Fruit fly (Drosophila melanogaster): ENCODE data around the gene rdgA.
A peak's percentile ranks its signal among the peaks of the same experiment; 100 is the strongest.

Gene rdgA

dm6 chrX:9078263-9078662, 171.4 kb downstream of the rdgA start, which contains the start of gene CG44325 (continued):
- TF ChIP-seq CG32532 (GFP tag; IDR thresholded peaks at IDR 0.05) = peak; percentile 44; the same call in 1 of the 2 replicates
- TF ChIP-seq rib (GFP tag; IDR thresholded peaks at IDR 0.05) = 0 out of 2 replicates have a peak, but pooled peaks have one; percentile 37
- peak; percentile 15 for TF ChIP-seq CG8924 (tag; optimal IDR thresholded peaks at IDR 0.05)
- TF ChIP-seq CG12071 (GFP tag; optimal IDR thresholded peaks at IDR 0.05) = peak; percentile 39
- TF ChIP-seq Med (GFP tag) = peak; percentile 88
- TF ChIP-seq CG1602 (GFP tag; optimal IDR thresholded peaks at IDR 0.05) = no peak
- no peak for TF ChIP-seq z (GFP tag; IDR thresholded peaks at IDR 0.05)
- TF ChIP-seq chinmo (GFP tag; IDR thresholded peaks at IDR 0.05; ENCODE audit: partially characterized antibody) = peak; percentile 57; the same call in 2 of the 4 replicates
- TF ChIP-seq bigmax (GFP tag; optimal IDR thresholded peaks at IDR 0.05) = no peak
- no peak for TF ChIP-seq Hand (GFP tag; optimal IDR thresholded peaks at IDR 0.05)
- TF ChIP-seq CG13894 (tag; optimal IDR thresholded peaks at IDR 0.05) = peak; percentile 45
- peak; percentile 31; the same call in 1 of the 2 replicates for TF ChIP-seq CG13287 (GFP tag; IDR thresholded peaks at IDR 0.05; ENCODE audit: partially characterized antibody)
- TF ChIP-seq Hmr (GFP tag; optimal IDR thresholded peaks at IDR 0.05) = peak; percentile 46
- no peak for TF ChIP-seq CG2712 (tag; optimal IDR thresholded peaks at IDR 0.05)
- no peak for TF ChIP-seq knrl (GFP tag; IDR thresholded peaks at IDR 0.05; ENCODE audit: partially characterized antibody)
- peak; percentile 53 for TF ChIP-seq CG7987 (GFP tag; optimal IDR thresholded peaks at IDR 0.05)
- no peak for TF ChIP-seq CG2116 (GFP tag; optimal IDR thresholded peaks at IDR 0.05)
- TF ChIP-seq bsh (GFP tag; optimal IDR thresholded peaks at IDR 0.05) = peak in 1 of 2 experiments; percentile 33
- no peak for TF ChIP-seq Trl (optimal IDR thresholded peaks at IDR 0.05)
- no peak for TF ChIP-seq Trl (GFP tag; optimal IDR thresholded peaks at IDR 0.05)
- peak; percentile 38 for TF ChIP-seq CG3281 (GFP tag; optimal IDR thresholded peaks at IDR 0.05)
- TF ChIP-seq CG6791 (GFP tag; IDR thresholded peaks at IDR 0.05; ENCODE audit: partially characterized antibody) = no peak
- TF ChIP-seq CG9932 (GFP tag; IDR thresholded peaks at IDR 0.05) = 0 out of 2 replicates have a peak, but pooled peaks have one; percentile 15
- TF ChIP-seq tna (GFP tag; IDR thresholded peaks at IDR 0.05; ENCODE audit: partially characterized antibody) = no peak; the same call in 1 of the 2 replicates
- 0 out of 2 replicates have a peak, but pooled peaks have one; percentile 40 for TF ChIP-seq CG16779 (GFP tag; IDR thresholded peaks at IDR 0.05)
- TF ChIP-seq sna (GFP tag; IDR thresholded peaks at IDR 0.05; ENCODE audit: partially characterized antibody) = 0 out of 2 replicates have a peak, but pooled peaks have one; percentile 21
- TF ChIP-seq abd-A (tag; optimal IDR thresholded peaks at IDR 0.05) = no peak
- TF ChIP-seq mirr (GFP tag; optimal IDR thresholded peaks at IDR 0.05) = peak; percentile 41
- TF ChIP-seq Adf1 (GFP tag; IDR thresholded peaks at IDR 0.05) = peak; percentile 96
- peak; percentile 13 for TF ChIP-seq Deaf1 (tag; optimal IDR thresholded peaks at IDR 0.05)
- peak; percentile 16 for TF ChIP-seq CG11398 (GFP tag; optimal IDR thresholded peaks at IDR 0.05)
- no peak for TF ChIP-seq CG4328 (GFP tag; optimal IDR thresholded peaks at IDR 0.05)
- no peak for TF ChIP-seq fd102C (GFP tag; optimal IDR thresholded peaks at IDR 0.05)
- no peak for TF ChIP-seq Asciz (GFP tag; optimal IDR thresholded peaks at IDR 0.05)
- no peak for TF ChIP-seq CG6654 (GFP tag; optimal IDR thresholded peaks at IDR 0.05)
- no peak for TF ChIP-seq Eip74EF (GFP tag; optimal IDR thresholded peaks at IDR 0.05)
- no peak for TF ChIP-seq Meics (GFP tag; optimal IDR thresholded peaks at IDR 0.05)
- TF ChIP-seq fu2 (GFP tag; optimal IDR thresholded peaks at IDR 0.05) = no peak
- TF ChIP-seq chm (GFP tag; IDR thresholded peaks at IDR 0.05) = peak; percentile 75
- no peak for TF ChIP-seq CG1529 (GFP tag; optimal IDR thresholded peaks at IDR 0.05)
- no peak for TF ChIP-seq unpg (GFP tag; optimal IDR thresholded peaks at IDR 0.05)
- peak; percentile 34 for TF ChIP-seq CG15514 (GFP tag; optimal IDR thresholded peaks at IDR 0.05)
- TF ChIP-seq Dek (tag; optimal IDR thresholded peaks at IDR 0.05) = no peak
- TF ChIP-seq zfh1 (GFP tag; IDR thresholded peaks at IDR 0.05) = no peak
- TF ChIP-seq CG14050 (GFP tag; IDR thresholded peaks at IDR 0.05) = no peak
- no peak for TF ChIP-seq CG4854 (GFP tag; optimal IDR thresholded peaks at IDR 0.05)

All from whole organism, embryonic.